Worm (Caenorhabditis elegans) whole organism, midembryonic: ENCODE results near the gene fre-1.

ENCODE experiments used
- T22C8.4 ChIP-seq: fragments of 200-800 bp; sonication (Bioruptor generic); IDR thresholded peaks from 2 replicates; pipeline ENCODE4 v1.3.6; 2022; ENCODE audit warnings: missing genetic modification characterization, missing compliant biosample characterization
- flt-1 ChIP-seq: fragments of 200-800 bp; sonication (Bioruptor generic); IDR thresholded peaks from 2 replicates; pipeline ENCODE4 v1.3.6; 2022; ENCODE audit warnings: missing genetic modification characterization, missing compliant biosample characterization
- ref-1 ChIP-seq: fragments of 200-800 bp; sonication (Bioruptor generic); conservative IDR thresholded peaks from 2 replicates; pipeline ENCODE4 v1.3.6; 2022; ENCODE audit warnings: missing genetic modification reagents, missing genetic modification characterization, missing compliant biosample characterization
- ztf-23 ChIP-seq: fragments of 200-800 bp; sonication (Bioruptor generic); IDR thresholded peaks from 2 replicates; pipeline ENCODE4 v1.3.6; 2022; ENCODE audit warnings: missing genetic modification reagents, missing genetic modification characterization, missing compliant biosample characterization
- ztf-29 ChIP-seq: fragments of 200-800 bp; sonication (Bioruptor generic); IDR thresholded peaks from 2 replicates; pipeline ENCODE4 v1.3.6; 2022; ENCODE audit warnings: missing genetic modification reagents, missing genetic modification characterization, missing compliant biosample characterization

- no peak for TF ChIP-seq ref-1 (GFP tag; lab: Robert Waterston, UW)
- no peak for TF ChIP-seq flt-1 (GFP tag; lab: Robert Waterston, UW)
- TF ChIP-seq ztf-23 (GFP tag; lab: Robert Waterston, UW): no peak
- TF ChIP-seq T22C8.4 (GFP tag; lab: Robert Waterston, UW): peak; percentile 45; the same call in 1 of the 2 replicates
- TF ChIP-seq ztf-29 (GFP tag; lab: Robert Waterston, UW): no peak
These were observed 16.9 kb upstream of the fre-1 start for ce11 chrV:20104417-20104816.
